Worm (Caenorhabditis elegans) whole organism, L4/young adult: ENCODE results near the gene C14A6.13.

Source experiments
- W03F9.2 ChIP-seq: fragments of 150-350 bp; optimal IDR thresholded peaks from 2 replicates; lab custom pipeline; 2014; ENCODE audit warnings: missing biosample characterization, missing genetic modification characterization
- dao-5 ChIP-seq: sonication (generic microtip); optimal IDR thresholded peaks from 2 replicates; lab custom pipeline; 2016; ENCODE audit warnings: missing genotype, missing genetic modification characterization, moderate library complexity, missing compliant biosample characterization
- him-1 ChIP-seq: sonication (generic microtip); optimal IDR thresholded peaks from 2 replicates; lab custom pipeline; 2016; ENCODE audit warnings: missing genotype, missing genetic modification reagents, missing genetic modification characterization, missing compliant biosample characterization

The C14A6.13 gene

DNA sequence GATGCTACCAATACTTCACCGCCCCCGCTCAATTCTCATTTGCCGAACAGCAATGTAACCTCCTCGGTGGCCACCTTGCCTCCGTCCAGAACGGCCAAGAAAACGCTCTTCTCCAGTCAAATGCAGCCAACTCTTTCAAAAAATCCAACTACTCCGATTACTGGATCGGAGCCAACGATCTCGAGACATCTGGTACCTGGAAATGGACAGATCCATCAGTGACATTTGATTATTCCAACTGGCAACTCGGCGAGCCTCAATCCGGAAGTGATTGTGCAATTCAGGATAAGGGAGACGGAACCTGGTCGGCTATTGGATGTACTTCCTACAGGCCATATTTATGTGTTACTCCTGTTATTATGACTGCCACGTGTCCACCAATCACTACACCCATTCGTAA lies 3.0 kb downstream of the C14A6.13 start:
- TF ChIP-seq dao-5 (tag; lab: Kevin White, UChicago) (no peak), him-1 (tag; lab: Kevin White, UChicago) (no peak), W03F9.2 (tag; lab: Kevin White, UChicago) (no peak)

DNA sequence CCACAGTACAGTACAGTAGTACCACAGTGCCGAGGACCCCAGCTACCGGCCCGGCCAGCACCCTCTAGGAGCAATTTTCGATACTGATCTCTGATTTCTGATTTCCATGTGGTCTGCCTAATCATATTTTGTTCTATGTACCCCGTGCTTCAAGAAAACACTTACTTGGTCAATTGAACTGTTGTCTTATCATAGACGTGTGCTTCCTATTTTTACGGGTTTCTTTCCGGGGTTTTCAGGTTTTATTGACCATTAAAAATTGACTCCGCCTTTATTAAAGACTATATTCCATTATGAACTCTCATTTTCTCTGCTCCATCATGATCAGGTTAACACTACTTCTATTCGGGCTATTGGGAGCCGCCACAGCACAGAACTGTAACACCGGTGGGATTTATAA lies 3.4 kb downstream of the C14A6.13 start, which contains the start of gene clec-48:
Gene clec-48 (plus strand): TSS at position 320 of the 400 bp plus-strand sequence.
- no peak for TF ChIP-seq W03F9.2 (tag; lab: Kevin White, UChicago)
- no peak for TF ChIP-seq dao-5 (tag; lab: Kevin White, UChicago)
- no peak for TF ChIP-seq him-1 (tag; lab: Kevin White, UChicago)

DNA sequence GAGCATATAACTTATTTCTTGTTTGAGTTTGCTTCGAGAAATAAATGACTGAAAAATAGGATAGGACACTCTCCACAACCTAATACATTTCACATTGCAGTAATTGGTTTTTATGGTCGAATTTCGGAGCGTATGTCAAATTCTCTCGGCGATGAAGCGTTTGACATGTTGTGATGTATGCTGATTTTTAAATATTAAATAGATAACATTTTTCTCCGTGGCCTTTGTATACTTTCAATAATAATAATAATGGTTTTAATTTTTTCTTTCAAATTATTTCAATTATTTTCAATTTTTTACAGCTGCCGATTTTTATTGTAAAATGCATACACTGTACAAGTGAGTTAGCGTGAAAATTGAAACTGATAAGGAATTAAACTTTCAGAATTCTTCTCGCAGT lies 15.1 kb downstream of the C14A6.13 start, which contains the start of gene C14A6.3:
Gene C14A6.3 (plus strand): TSS at position 301 of the 400 bp plus-strand sequence.
- TF ChIP-seq dao-5 (tag; lab: Kevin White, UChicago): no peak
- TF ChIP-seq W03F9.2 (tag; lab: Kevin White, UChicago): no peak

DNA sequence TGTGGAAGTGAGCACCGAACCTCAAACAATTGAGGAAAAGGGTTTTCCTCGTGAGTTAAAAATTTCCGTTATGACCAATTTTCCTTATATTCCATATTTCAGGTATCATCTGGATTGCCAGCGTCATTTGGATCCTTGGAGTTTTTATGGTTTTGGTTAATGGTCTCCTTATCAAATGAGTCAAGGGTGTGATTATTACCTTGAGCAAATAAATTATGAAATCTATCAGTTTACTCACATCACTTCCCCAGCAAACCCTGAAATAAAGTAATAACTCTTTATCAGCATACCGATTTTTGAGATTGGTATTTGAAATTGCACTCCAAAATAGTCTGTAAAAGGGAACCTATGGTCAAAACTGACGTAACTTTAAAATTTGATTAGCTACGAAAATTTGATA lies 16.7 kb downstream of the C14A6.13 start:
- no peak for TF ChIP-seq dao-5 (tag; lab: Kevin White, UChicago)

DNA sequence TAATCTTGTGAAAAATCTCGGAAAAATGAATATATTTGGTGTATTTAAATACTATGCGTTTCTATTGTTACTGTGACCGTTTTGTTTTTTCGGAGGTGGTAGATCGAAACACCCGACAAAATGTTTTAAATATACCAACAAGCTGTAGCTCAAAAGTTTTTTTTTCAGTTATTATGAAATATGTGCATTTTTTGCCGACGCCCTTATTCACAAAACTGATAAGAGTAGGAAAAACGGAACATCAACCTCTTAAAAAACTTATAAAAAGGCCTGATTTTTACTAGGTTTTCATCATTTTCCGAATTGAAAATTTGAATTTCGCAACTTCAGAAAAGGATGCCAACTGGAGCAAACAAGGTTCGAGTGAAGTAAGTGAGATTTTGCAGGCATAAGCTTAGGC lies 17.7 kb downstream of the C14A6.13 start, which contains the start of gene Y37H2A.14:
Gene Y37H2A.14 (plus strand): TSS at position 301 of the 400 bp plus-strand sequence.
- TF ChIP-seq him-1 (tag; lab: Kevin White, UChicago) (no peak), dao-5 (tag; lab: Kevin White, UChicago) (no peak), W03F9.2 (tag; lab: Kevin White, UChicago) (no peak)

DNA sequence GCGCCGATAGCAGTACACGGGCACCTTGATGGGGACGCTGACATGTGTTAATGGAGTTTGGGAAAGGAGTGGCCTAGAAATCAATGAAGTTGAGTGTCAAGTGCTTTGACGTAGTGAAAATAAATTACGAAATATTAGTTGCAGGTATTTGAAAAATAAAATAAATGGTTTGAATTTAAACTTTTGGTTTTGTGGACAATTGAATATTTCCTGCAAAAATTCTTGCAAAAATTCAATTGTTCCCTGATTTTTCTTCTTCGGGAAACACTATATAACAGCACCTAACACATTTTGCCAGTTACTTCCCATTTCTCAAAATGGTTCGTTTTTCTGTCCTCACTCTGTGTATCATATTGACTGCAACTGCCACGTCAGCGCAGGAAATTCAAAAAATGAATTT lies 18.6 kb downstream of the C14A6.13 start, which contains the start of gene Y37H2A.13:
Gene Y37H2A.13 (plus strand): TSS at position 301 of the 400 bp plus-strand sequence.
- no peak for TF ChIP-seq dao-5 (tag; lab: Kevin White, UChicago)
- no peak for TF ChIP-seq W03F9.2 (tag; lab: Kevin White, UChicago)
- no peak for TF ChIP-seq him-1 (tag; lab: Kevin White, UChicago)

DNA sequence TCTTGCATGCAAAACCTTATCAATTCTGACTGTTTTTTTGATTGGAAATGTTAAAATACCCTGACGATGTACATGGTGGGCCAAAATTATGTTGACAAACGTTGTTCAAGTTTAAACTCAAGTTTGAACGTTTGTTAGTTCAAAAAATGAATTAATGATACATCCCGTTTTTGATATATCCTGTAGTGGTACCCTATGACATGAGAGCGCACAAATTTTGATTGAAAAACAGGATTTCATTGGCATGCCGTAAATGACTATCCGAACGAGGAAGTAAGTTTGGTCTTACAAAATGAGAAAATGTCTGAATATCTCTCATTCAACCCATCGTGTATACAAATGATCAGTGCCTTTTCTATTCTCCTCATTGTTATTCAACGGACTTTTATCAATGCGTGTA lies 20.0 kb downstream of the C14A6.13 start, which contains the start of gene Y37H2A.11:
Gene Y37H2A.11 (plus strand): TSS at position 301 of the 400 bp plus-strand sequence.
- TF ChIP-seq dao-5 (tag; lab: Kevin White, UChicago) (no peak), W03F9.2 (tag; lab: Kevin White, UChicago) (no peak), him-1 (tag; lab: Kevin White, UChicago) (no peak)

DNA sequence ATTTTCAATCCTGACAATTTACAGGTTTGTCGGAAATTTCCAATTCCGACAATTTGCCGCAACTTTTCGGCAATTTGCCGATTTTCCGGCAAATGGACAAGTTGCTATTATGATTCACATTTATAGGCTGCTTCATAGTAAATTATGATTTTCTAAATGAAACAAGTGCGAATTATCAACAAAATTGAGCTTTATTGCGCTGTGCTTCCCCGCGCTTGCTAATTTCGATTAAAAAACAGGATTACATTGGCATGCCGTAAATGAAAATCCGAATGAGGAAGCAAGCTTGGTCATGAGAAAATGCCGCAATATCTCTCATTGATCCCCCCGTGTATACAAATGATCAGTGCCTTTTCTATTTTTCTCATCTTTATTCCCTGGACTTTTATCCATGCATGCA lies 22.4 kb downstream of the C14A6.13 start, which contains the start of gene Y37H2A.10:
Gene Y37H2A.10 (plus strand): TSS at position 301 of the 400 bp plus-strand sequence.
- no peak for TF ChIP-seq dao-5 (tag; lab: Kevin White, UChicago)
- TF ChIP-seq W03F9.2 (tag; lab: Kevin White, UChicago): no peak
- TF ChIP-seq him-1 (tag; lab: Kevin White, UChicago): no peak

DNA sequence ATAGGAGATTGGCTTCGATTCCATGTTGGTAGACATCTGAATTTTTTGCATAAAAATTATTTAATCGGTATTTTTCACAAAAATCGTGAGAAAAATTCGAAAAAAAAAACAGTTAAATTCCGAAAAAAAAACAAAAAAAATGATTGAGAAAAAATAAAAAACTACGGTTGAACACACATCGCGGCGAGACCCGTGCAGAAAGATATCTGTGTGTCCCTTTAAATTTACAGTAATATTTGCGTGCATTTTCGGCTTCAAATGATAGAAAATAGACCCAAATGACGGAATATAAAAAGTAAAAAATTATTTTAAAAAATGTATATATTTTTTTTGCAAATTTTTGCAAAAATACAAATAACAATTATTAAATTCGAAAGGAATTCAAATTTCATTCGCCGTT lies 23.4 kb downstream of the C14A6.13 start:
- TF ChIP-seq him-1 (tag; lab: Kevin White, UChicago) (no peak), W03F9.2 (tag; lab: Kevin White, UChicago) (no peak), dao-5 (tag; lab: Kevin White, UChicago) (no peak)

DNA sequence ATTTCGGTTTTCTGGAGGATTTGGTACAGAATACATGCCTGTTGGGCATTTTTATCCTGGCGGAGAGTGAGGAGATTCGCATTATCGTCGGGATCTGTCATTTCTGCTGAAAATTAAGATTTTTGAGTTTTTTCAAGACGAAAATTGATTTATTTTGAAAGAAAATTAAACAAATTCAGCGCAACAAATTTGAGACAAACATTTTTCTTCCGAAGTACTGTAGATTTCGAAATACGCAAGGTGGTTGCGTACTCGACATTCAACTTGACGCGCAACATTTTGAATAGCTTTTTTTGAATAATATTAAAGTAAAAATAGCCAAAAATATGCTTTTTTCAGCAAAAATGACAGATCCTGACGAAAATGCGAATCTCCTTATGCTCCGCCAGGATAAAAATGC lies 26.8 kb downstream of the C14A6.13 start, which contains the start of gene Y37H2A.7:
Gene Y37H2A.7 (minus strand): TSS at position 101 of the 400 bp plus-strand sequence.
- TF ChIP-seq W03F9.2 (tag; lab: Kevin White, UChicago) (no peak), him-1 (tag; lab: Kevin White, UChicago) (no peak), dao-5 (tag; lab: Kevin White, UChicago) (no peak)

DNA sequence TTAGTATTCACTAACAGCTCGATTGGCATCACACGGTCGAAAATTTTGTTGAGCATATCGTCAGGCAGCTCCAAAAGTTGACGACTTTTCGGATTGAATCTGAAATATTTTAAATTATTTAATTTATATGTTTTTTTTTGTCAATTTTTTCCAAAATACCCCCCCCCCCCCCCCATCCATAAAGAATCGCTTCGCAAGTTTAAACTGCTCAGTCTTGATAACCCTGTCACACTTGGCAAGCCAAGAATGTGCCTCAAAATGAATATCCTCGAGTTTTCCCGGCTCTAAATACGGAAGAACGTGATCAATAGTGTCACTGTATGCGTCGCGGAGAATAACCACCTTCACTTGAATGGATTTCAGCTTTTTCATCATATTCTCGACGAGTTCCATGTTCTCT lies 28.0 kb downstream of the C14A6.13 start, which contains the start of gene Y37H2A.18:
Gene Y37H2A.18 (minus strand): TSS at position 101 of the 400 bp plus-strand sequence.
- TF ChIP-seq him-1 (tag; lab: Kevin White, UChicago): no peak
- no peak for TF ChIP-seq dao-5 (tag; lab: Kevin White, UChicago)
- no peak for TF ChIP-seq W03F9.2 (tag; lab: Kevin White, UChicago)

DNA sequence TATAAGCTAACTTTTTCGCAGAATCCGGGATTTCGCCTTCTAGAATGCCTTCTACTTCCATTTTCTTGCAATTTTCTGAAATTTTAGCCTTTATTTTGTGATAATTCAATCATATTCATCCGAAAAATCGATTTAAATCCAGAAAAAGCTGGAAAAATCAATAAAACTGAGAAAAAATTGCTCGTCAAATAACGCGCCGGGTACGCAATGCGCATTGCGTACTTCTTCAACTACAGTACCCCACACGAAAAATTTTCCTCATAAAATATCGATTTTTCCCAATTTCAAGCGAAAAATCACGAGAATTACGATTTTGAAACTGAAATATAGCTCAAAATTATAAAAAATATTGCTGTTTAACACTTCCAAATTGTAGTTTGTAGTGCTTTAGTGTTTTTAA lies 30.1 kb downstream of the C14A6.13 start, which contains the start of gene Y37H2A.12:
Gene Y37H2A.12 (minus strand): TSS at position 81 of the 400 bp plus-strand sequence.
- TF ChIP-seq him-1 (tag; lab: Kevin White, UChicago) (no peak), dao-5 (tag; lab: Kevin White, UChicago) (no peak), W03F9.2 (tag; lab: Kevin White, UChicago) (no peak)

DNA sequence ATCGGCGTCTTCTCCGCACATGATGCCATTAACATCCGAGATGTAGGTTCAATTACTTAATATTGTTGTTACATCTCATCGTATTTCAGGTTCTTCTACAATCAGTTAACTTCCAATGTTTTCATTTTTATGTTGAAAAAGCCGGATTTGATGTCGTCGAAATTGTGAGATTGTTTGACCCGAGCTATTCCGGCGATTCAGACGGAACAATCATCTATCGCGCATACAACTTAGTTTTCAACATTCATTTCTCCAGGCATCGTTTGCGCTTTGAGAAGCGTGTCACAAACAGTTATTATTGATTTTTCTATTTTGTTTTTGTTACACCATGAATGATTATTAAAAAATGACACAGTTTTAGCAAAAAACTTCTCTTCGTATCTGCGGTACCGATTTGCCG lies 32.6 kb downstream of the C14A6.13 start:
- TF ChIP-seq him-1 (tag; lab: Kevin White, UChicago) (no peak), dao-5 (tag; lab: Kevin White, UChicago) (no peak), W03F9.2 (tag; lab: Kevin White, UChicago) (no peak)

DNA sequence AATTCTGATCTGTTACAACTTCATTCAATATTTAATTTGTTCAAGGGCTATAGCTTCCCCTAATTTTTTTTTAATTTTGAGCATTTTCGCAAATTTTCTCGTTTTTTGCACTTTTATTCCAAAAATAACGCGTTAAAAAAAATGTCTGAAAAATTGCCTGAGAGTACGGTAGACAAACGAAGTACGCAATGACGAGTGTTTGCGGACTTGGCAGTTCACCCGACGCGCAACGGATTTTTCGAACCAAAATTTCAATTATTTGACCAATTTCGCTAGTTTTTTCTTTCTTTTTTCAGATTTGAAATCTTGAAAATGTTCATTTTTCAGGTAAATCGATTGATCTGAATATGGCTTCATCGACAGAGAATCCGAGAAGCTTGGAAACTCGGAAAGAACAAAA lies 33.9 kb downstream of the C14A6.13 start, which contains the start of gene fbxa-211:
Gene fbxa-211 (plus strand): TSS at position 328 of the 400 bp plus-strand sequence.
- TF ChIP-seq dao-5 (tag; lab: Kevin White, UChicago): no peak
- TF ChIP-seq him-1 (tag; lab: Kevin White, UChicago): no peak
- no peak for TF ChIP-seq W03F9.2 (tag; lab: Kevin White, UChicago)
